Worm (Caenorhabditis elegans) whole organism, young adult: ENCODE measurements around the gene C23H3.9.

Experiments
- Y67H2A.10 ChIP-seq: fragments of 200-800 bp; sonication (Bioruptor generic); conservative IDR thresholded peaks from 2 replicates; pipeline ENCODE4 v1.3.6; 2022; ENCODE audit warnings: missing genetic modification reagents, missing genetic modification characterization, missing compliant biosample characterization
- nfya-1 ChIP-seq: sonication (generic microtip); optimal IDR thresholded peaks from 2 replicates; lab custom pipeline; 2017; ENCODE audit warnings: antibody characterized with exemption, missing compliant biosample characterization, missing genetic modification characterization, borderline replicate concordance; ENCODE audit not compliant: insufficient read depth
- nhr-80 ChIP-seq: sonication (generic microtip); optimal IDR thresholded peaks from 2 replicates; lab custom pipeline; 2016; ENCODE audit warnings: missing genetic modification characterization, missing compliant biosample characterization
- sea-2 ChIP-seq: fragments of 200-800 bp; sonication (Bioruptor generic); IDR thresholded peaks from 2 replicates; pipeline ENCODE4 v1.3.6; 2022; ENCODE audit warnings: missing genetic modification characterization, missing compliant biosample characterization

DNA sequence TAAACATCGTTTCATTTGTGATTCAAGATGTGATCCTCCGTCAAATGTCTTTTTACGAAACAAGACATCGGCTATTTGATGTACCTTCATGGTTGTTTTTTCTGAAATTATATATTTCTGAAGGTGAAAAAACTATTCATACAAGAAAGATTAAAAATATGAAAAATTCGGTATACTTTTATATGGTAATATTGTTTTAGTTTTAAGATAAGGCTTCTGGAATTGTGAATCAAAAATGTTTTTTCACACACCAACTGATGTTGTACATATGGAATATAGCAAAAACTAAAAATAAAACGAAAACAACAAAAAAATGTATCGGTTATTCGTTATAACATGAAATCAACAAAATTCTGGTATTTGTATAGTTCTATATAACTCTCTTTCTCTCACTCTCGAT is 41.9 kb downstream of the C23H3.9 start, which contains the start of gene F23F1.6:
- no peak for TF ChIP-seq nhr-80 (tag; lab: Kevin White, UChicago)
- no peak for TF ChIP-seq Y67H2A.10
- no peak for TF ChIP-seq sea-2
- TF ChIP-seq nfya-1 (tag; lab: Kevin White, UChicago): no peak
